Comparison of ENCODE assay signal across 4 worm cellular contexts in the genomic region with DNA sequence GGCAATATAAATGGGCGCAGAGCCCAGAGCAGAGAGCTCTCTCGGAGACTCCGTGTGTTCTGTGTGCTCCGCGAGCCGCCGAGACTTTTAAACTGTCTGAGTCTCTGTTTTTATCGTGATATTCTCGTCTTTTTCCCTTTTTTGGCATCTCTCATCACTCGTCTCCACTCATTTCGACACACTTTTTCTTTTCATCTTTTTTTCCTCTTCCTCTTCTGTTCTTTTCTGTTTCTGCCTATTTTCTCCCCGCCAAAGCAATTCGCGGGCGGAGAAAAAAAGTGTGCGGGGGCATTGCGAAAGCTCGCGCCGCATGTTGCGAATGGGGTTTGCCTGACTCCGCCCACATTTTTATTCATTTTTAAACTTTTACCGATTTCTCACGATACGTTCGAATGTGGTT.
TF ChIP-seq lines count a peak whose summit lies in the region.

No protein-coding gene starts in this region.

TF ChIP-seq in whole organism, L2 larva, 48 proteins besides CTCF, POLR2A, EP300 and RAD21 (continues in another document):
- no peak for TF ChIP-seq peb-1 (tag; optimal IDR thresholded peaks at IDR 0.05; lab: Kevin White, UChicago)
- peak; percentile 93 for TF ChIP-seq lin-11 (tag; optimal IDR thresholded peaks at IDR 0.05; lab: Kevin White, UChicago)
- peak; percentile 82 for TF ChIP-seq skn-1 (tag; optimal IDR thresholded peaks at IDR 0.05; lab: Kevin White, UChicago)
- TF ChIP-seq Y55F3AM.14 (GFP tag; optimal IDR thresholded peaks at IDR 0.05; lab: Kevin White, UChicago): peak; percentile 59
- TF ChIP-seq nhr-12 (tag; optimal IDR thresholded peaks at IDR 0.05; lab: Kevin White, UChicago): no peak
- peak; percentile 94 for TF ChIP-seq C34F6.9 (tag; optimal IDR thresholded peaks at IDR 0.05; lab: Kevin White, UChicago)
- no peak for TF ChIP-seq nhr-11 (tag; optimal IDR thresholded peaks at IDR 0.05; lab: Kevin White, UChicago)
- TF ChIP-seq nhr-77 (tag; optimal IDR thresholded peaks at IDR 0.05; lab: Kevin White, UChicago): no peak
- TF ChIP-seq lin-13 (GFP tag; optimal IDR thresholded peaks at IDR 0.05; lab: Kevin White, UChicago): peak; percentile 89
- peak; percentile 21 for TF ChIP-seq ceh-82 (tag; optimal IDR thresholded peaks at IDR 0.05; lab: Kevin White, UChicago)
- peak; percentile 28 for TF ChIP-seq snpc-4 (tag; optimal IDR thresholded peaks at IDR 0.05; lab: Kevin White, UChicago)
- no peak for TF ChIP-seq ztf-1 (GFP tag; conservative IDR thresholded peaks at IDR 0.05; lab: Robert Waterston, UW)
- TF ChIP-seq ama-1 (optimal IDR thresholded peaks at IDR 0.05; lab: Kevin White, UChicago): no peak
- TF ChIP-seq mdl-1 (tag; optimal IDR thresholded peaks at IDR 0.05; lab: Kevin White, UChicago): peak in 1 of 2 experiments; percentile 15
- TF ChIP-seq nhr-21 (tag; optimal IDR thresholded peaks at IDR 0.05; lab: Kevin White, UChicago): peak; percentile 77
- TF ChIP-seq F13H6.1 (tag; optimal IDR thresholded peaks at IDR 0.05; lab: Kevin White, UChicago): peak; percentile 89
- peak; percentile 91 for TF ChIP-seq crh-2 (tag; optimal IDR thresholded peaks at IDR 0.05; lab: Kevin White, UChicago)
- TF ChIP-seq nhr-10 (tag; optimal IDR thresholded peaks at IDR 0.05; lab: Kevin White, UChicago): peak; percentile 14
- TF ChIP-seq unc-55 (GFP tag; optimal IDR thresholded peaks at IDR 0.05; lab: Kevin White, UChicago): peak; percentile 93
- peak; percentile 88 for TF ChIP-seq mab-5 (tag; optimal IDR thresholded peaks at IDR 0.05; lab: Kevin White, UChicago)
- peak; percentile 69 for TF ChIP-seq zag-1 (tag; optimal IDR thresholded peaks at IDR 0.05; lab: Kevin White, UChicago)
- peak; percentile 83 for TF ChIP-seq nhr-25 (tag; optimal IDR thresholded peaks at IDR 0.05; lab: Kevin White, UChicago)

TF ChIP-seq in whole organism, L4 larva, 104 proteins besides CTCF, POLR2A, EP300 and RAD21 (continues in another document):
- TF ChIP-seq T20F7.1 (GFP tag; optimal IDR thresholded peaks at IDR 0.05; lab: Kevin White, UChicago): peak; percentile 59
- TF ChIP-seq set-16 (GFP tag; IDR thresholded peaks at IDR 0.05; lab: Robert Waterston, UW): peak; percentile 71
- peak; percentile 56 for TF ChIP-seq lin-13 (GFP tag; optimal IDR thresholded peaks at IDR 0.05; lab: Kevin White, UChicago)
- TF ChIP-seq zfp-2 (tag; optimal IDR thresholded peaks at IDR 0.05; lab: Kevin White, UChicago): peak; percentile 48
- peak; percentile 80 for TF ChIP-seq ctbp-1 (GFP tag; IDR thresholded peaks at IDR 0.05; lab: Robert Waterston, UW)
- no peak for TF ChIP-seq unc-39 (tag; optimal IDR thresholded peaks at IDR 0.05; lab: Kevin White, UChicago)
- peak; percentile 68 for TF ChIP-seq nhr-77 (tag; optimal IDR thresholded peaks at IDR 0.05; lab: Kevin White, UChicago)
- peak; percentile 27 for TF ChIP-seq ztf-7 (tag; optimal IDR thresholded peaks at IDR 0.05; lab: Kevin White, UChicago)
- 0 out of 2 replicates have a peak, but pooled peaks have one; percentile 60 for TF ChIP-seq Y105C5A.15 (GFP tag; IDR thresholded peaks at IDR 0.05; lab: Robert Waterston, UW)
- no peak for TF ChIP-seq ceh-28 (tag; optimal IDR thresholded peaks at IDR 0.05; lab: Kevin White, UChicago)
- TF ChIP-seq gei-8 (GFP tag; optimal IDR thresholded peaks at IDR 0.05; lab: Kevin White, UChicago): no peak
- no peak for TF ChIP-seq snpc-4 (tag; optimal IDR thresholded peaks at IDR 0.05; lab: Kevin White, UChicago)
- TF ChIP-seq lin-1 (GFP tag; IDR thresholded peaks at IDR 0.05; lab: Robert Waterston, UW): peak; percentile 59; the same call in 1 of the 2 replicates
- TF ChIP-seq Y48G9A.11 (GFP tag; IDR thresholded peaks at IDR 0.05; lab: Robert Waterston, UW): peak; percentile 75
- peak; percentile 60; the same call in 1 of the 2 replicates for TF ChIP-seq madf-9 (GFP tag; conservative IDR thresholded peaks at IDR 0.05; lab: Robert Waterston, UW)
- TF ChIP-seq aha-1 (tag; lab: Kevin White, UChicago): peak; percentile 98
- peak; percentile 71 for TF ChIP-seq F37D6.2 (tag; optimal IDR thresholded peaks at IDR 0.05; lab: Kevin White, UChicago)
- no peak for TF ChIP-seq nhr-41 (GFP tag; IDR thresholded peaks at IDR 0.05; lab: Robert Waterston, UW)
- TF ChIP-seq daf-16 (GFP tag; optimal IDR thresholded peaks at IDR 0.05; lab: Kevin White, UChicago): peak in 1 of 2 experiments; percentile 57
- peak; percentile 90 for TF ChIP-seq daf-16 (tag; optimal IDR thresholded peaks at IDR 0.05; lab: Kevin White, UChicago)
- peak; percentile 64; the same call in 1 of the 2 replicates for TF ChIP-seq arid-1 (GFP tag; conservative IDR thresholded peaks at IDR 0.05; lab: Robert Waterston, UW)
- TF ChIP-seq F10B5.3 (tag; optimal IDR thresholded peaks at IDR 0.05; lab: Kevin White, UChicago): peak; percentile 4

TF ChIP-seq in whole organism, late embryonic, 69 proteins besides CTCF, POLR2A, EP300 and RAD21 (continues in another document):
- TF ChIP-seq ref-2 (tag; optimal IDR thresholded peaks at IDR 0.05; lab: Kevin White, UChicago) (peak; percentile 85), hlh-6 (tag; optimal IDR thresholded peaks at IDR 0.05; lab: Kevin White, UChicago) (peak; percentile 90), ceh-9 (tag; optimal IDR thresholded peaks at IDR 0.05; lab: Kevin White, UChicago) (no peak), fax-1 (tag; optimal IDR thresholded peaks at IDR 0.05; lab: Kevin White, UChicago) (peak; percentile 71), fkh-10 (GFP tag; optimal IDR thresholded peaks at IDR 0.05; lab: Kevin White, UChicago) (peak; percentile 22), lin-11 (tag; optimal IDR thresholded peaks at IDR 0.05; lab: Kevin White, UChicago) (peak; percentile 75), T23F11.4 (GFP tag; optimal IDR thresholded peaks at IDR 0.05; lab: Kevin White, UChicago) (peak; percentile 71), sdc-2 (tag; optimal IDR thresholded peaks at IDR 0.05; lab: Kevin White, UChicago) (peak; percentile 73), rnt-1 (tag; optimal IDR thresholded peaks at IDR 0.05; lab: Kevin White, UChicago) (peak; percentile 75), dve-1 (tag; optimal IDR thresholded peaks at IDR 0.05; lab: Kevin White, UChicago) (peak; percentile 73), elt-4 (tag; optimal IDR thresholded peaks at IDR 0.05; lab: Kevin White, UChicago) (no peak), lim-6 (tag; optimal IDR thresholded peaks at IDR 0.05; lab: Kevin White, UChicago) (peak; percentile 84), pha-2 (tag; optimal IDR thresholded peaks at IDR 0.05; lab: Kevin White, UChicago) (peak; percentile 88), pax-1 (tag; optimal IDR thresholded peaks at IDR 0.05; lab: Kevin White, UChicago) (peak; percentile 50), unc-55 (GFP tag; optimal IDR thresholded peaks at IDR 0.05; lab: Kevin White, UChicago) (no peak), ztf-16 (tag; optimal IDR thresholded peaks at IDR 0.05; lab: Kevin White, UChicago) (peak; percentile 60), ceh-19 (GFP tag; optimal IDR thresholded peaks at IDR 0.05; lab: Kevin White, UChicago) (peak; percentile 90), ceh-2 (tag; optimal IDR thresholded peaks at IDR 0.05; lab: Kevin White, UChicago) (peak; percentile 84), pag-3 (tag; optimal IDR thresholded peaks at IDR 0.05; lab: Kevin White, UChicago; ENCODE audit: borderline replicate concordance) (peak; percentile 32), hlh-8 (tag; optimal IDR thresholded peaks at IDR 0.05; lab: Kevin White, UChicago) (peak; percentile 82), ttx-3 (tag; optimal IDR thresholded peaks at IDR 0.05; lab: Kevin White, UChicago) (peak; percentile 73), pqm-1 (tag; optimal IDR thresholded peaks at IDR 0.05; lab: Kevin White, UChicago) (peak; percentile 80), sox-2 (GFP tag; IDR thresholded peaks at IDR 0.05; lab: Robert Waterston, UW) (peak; percentile 25; the same call in 1 of the 2 replicates), eyg-1 (tag; optimal IDR thresholded peaks at IDR 0.05; lab: Kevin White, UChicago) (peak; percentile 50)

TF ChIP-seq in whole organism, mixed stage, embryonic, 35 proteins besides CTCF, POLR2A, EP300 and RAD21 (continues in another document):
- TF ChIP-seq nhr-237 (tag; optimal IDR thresholded peaks at IDR 0.05; lab: Kevin White, UChicago): peak; percentile 65
- peak; percentile 67 for TF ChIP-seq lsy-2 (tag; optimal IDR thresholded peaks at IDR 0.05; lab: Kevin White, UChicago)
- TF ChIP-seq nhr-76 (tag; optimal IDR thresholded peaks at IDR 0.05; lab: Kevin White, UChicago): no peak
- peak; percentile 17 for TF ChIP-seq nhr-2 (tag; optimal IDR thresholded peaks at IDR 0.05; lab: Kevin White, UChicago)
- peak; percentile 83 for TF ChIP-seq ceh-43 (GFP tag; optimal IDR thresholded peaks at IDR 0.05; lab: Kevin White, UChicago)
- peak; percentile 18 for TF ChIP-seq mab-5 (tag; optimal IDR thresholded peaks at IDR 0.05; lab: Kevin White, UChicago)
- peak; percentile 44 for TF ChIP-seq sem-2 (GFP tag; optimal IDR thresholded peaks at IDR 0.05; lab: Kevin White, UChicago)
- peak; percentile 70 for TF ChIP-seq tbx-8 (GFP tag; optimal IDR thresholded peaks at IDR 0.05; lab: Kevin White, UChicago)
- TF ChIP-seq elt-1 (tag; optimal IDR thresholded peaks at IDR 0.05; lab: Kevin White, UChicago; ENCODE audit: borderline replicate concordance, insufficient read depth): peak; percentile 56
- peak; percentile 74 for TF ChIP-seq lin-13 (tag; optimal IDR thresholded peaks at IDR 0.05; lab: Kevin White, UChicago)
- peak; percentile 92 for TF ChIP-seq sptf-1 (tag; optimal IDR thresholded peaks at IDR 0.05; lab: Kevin White, UChicago)
- no peak for TF ChIP-seq unc-62 (GFP tag; optimal IDR thresholded peaks at IDR 0.05; lab: Kevin White, UChicago)
- TF ChIP-seq drap-1 (GFP tag; optimal IDR thresholded peaks at IDR 0.05; lab: Kevin White, UChicago): peak; percentile 86
- TF ChIP-seq unc-39 (tag; optimal IDR thresholded peaks at IDR 0.05; lab: Kevin White, UChicago): no peak
- TF ChIP-seq snpc-4 (tag; optimal IDR thresholded peaks at IDR 0.05; lab: Kevin White, UChicago): no peak
- TF ChIP-seq unc-120 (tag; optimal IDR thresholded peaks at IDR 0.05; lab: Kevin White, UChicago; ENCODE audit: poor library complexity, severe bottlenecking): peak; percentile 95
- TF ChIP-seq M03D4.4 (tag; optimal IDR thresholded peaks at IDR 0.05; lab: Kevin White, UChicago): peak; percentile 85
- peak; percentile 64 for TF ChIP-seq pha-4 (tag; optimal IDR thresholded peaks at IDR 0.05; lab: Kevin White, UChicago)
- TF ChIP-seq nhr-12 (tag; optimal IDR thresholded peaks at IDR 0.05; lab: Kevin White, UChicago): no peak
- TF ChIP-seq ham-2 (GFP tag; optimal IDR thresholded peaks at IDR 0.05; lab: Kevin White, UChicago): peak; percentile 78
- peak; percentile 77 for TF ChIP-seq hlh-1 (tag; optimal IDR thresholded peaks at IDR 0.05; lab: Kevin White, UChicago)
- TF ChIP-seq elt-3 (tag; optimal IDR thresholded peaks at IDR 0.05; lab: Kevin White, UChicago): peak; percentile 13
- peak; percentile 76 for TF ChIP-seq ceh-83 (GFP tag; optimal IDR thresholded peaks at IDR 0.05; lab: Kevin White, UChicago)
- peak; percentile 85 for TF ChIP-seq mep-1 (tag; optimal IDR thresholded peaks at IDR 0.05; lab: Kevin White, UChicago)
- TF ChIP-seq cnd-1 (tag; optimal IDR thresholded peaks at IDR 0.05; lab: Kevin White, UChicago): peak; percentile 77
- TF ChIP-seq lin-32 (GFP tag; optimal IDR thresholded peaks at IDR 0.05; lab: Kevin White, UChicago): peak; percentile 8
